Worm (Caenorhabditis elegans) whole organism, L3 larva: ENCODE results near the gene damt-1.

ENCODE experiments used
- aly-2 ChIP-seq: fragments of 150-350 bp; optimal IDR thresholded peaks from 2 replicates; lab custom pipeline; 2014; ENCODE audit warnings: missing biosample characterization, missing genetic modification characterization
- ama-1 ChIP-seq: fragments of 150-350 bp; optimal IDR thresholded peaks from 2 replicates; lab custom pipeline; 2018
- fos-1 ChIP-seq: fragments of 150-350 bp; optimal IDR thresholded peaks from 2 replicates; lab custom pipeline; 2014; ENCODE audit warnings: missing biosample characterization, missing genetic modification characterization
- mdl-1 ChIP-seq: fragments of 150-350 bp; optimal IDR thresholded peaks from 2 replicates; lab custom pipeline; 2014; ENCODE audit warnings: missing biosample characterization, missing genetic modification characterization
- sea-2 ChIP-seq: fragments of 150-350 bp; sonication (generic microtip); optimal IDR thresholded peaks from 4 replicates; lab custom pipeline; 2014; ENCODE audit warnings: missing biosample characterization, missing genetic modification reagents, missing genetic modification characterization
- snpc-4 ChIP-seq: fragments of 150-350 bp; optimal IDR thresholded peaks from 2 replicates; lab custom pipeline; 2014; ENCODE audit warnings: missing biosample characterization, missing genetic modification characterization

DNA sequence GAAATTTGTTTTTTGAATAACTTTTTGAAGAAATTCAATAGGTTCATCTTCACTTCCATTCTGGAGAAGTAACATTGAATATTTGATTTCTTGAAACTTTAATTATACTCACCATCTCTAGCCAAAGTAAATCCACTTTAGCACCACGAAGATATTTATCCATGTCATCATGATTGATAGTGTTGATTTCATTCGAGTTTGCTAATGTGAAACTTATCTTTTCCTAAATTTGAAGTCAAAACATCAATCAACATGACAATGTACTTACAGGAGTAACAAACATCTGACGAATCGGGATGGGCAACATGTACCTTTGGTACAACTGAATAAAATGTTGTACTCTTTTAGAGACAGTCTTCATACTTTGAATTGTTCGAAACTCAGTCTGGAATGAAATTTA, 22.6 kb upstream of the damt-1 start:
- no peak for TF ChIP-seq aly-2 (tag; lab: Kevin White, UChicago)
- no peak for TF ChIP-seq snpc-4 (tag; lab: Kevin White, UChicago)
- no peak for TF ChIP-seq fos-1 (tag; lab: Kevin White, UChicago)
- TF ChIP-seq sea-2, result no peak
- TF ChIP-seq mdl-1 (tag; lab: Kevin White, UChicago), result no peak
- no peak for TF ChIP-seq ama-1 (lab: Kevin White, UChicago)
